Fruit fly (Drosophila melanogaster) whole organism, wandering third instar larva: ENCODE data around the gene CG32694.

Experiments
- Abd-B ChIP-seq: fragments of >200 bp; optimal IDR thresholded peaks from 2 replicates; lab custom pipeline; 2017; ENCODE audit warnings: missing biosample characterization, missing genetic modification characterization
- CG32264 ChIP-seq: fragments of 200-800 bp; sonication (Bioruptor generic); optimal IDR thresholded peaks from 2 replicates; lab custom pipeline; 2016; ENCODE audit warnings: missing biosample characterization, missing genetic modification characterization
- CG9705 ChIP-seq: fragments of 200-800 bp; sonication (Bioruptor generic); optimal IDR thresholded peaks from 2 replicates; lab custom pipeline; 2018; ENCODE audit warnings: missing biosample characterization, mild to moderate bottlenecking, missing genetic modification characterization
- CrebA ChIP-seq: fragments of 200-800 bp; sonication (Bioruptor generic); optimal IDR thresholded peaks from 2 replicates; lab custom pipeline; 2016; ENCODE audit warnings: missing biosample characterization, mild to moderate bottlenecking, missing genetic modification characterization, borderline replicate concordance
- Dfd ChIP-seq: fragments of >200 bp; optimal IDR thresholded peaks from 2 replicates; lab custom pipeline; 2017; ENCODE audit warnings: missing biosample characterization, missing genetic modification characterization
- Dif ChIP-seq: fragments of 200-275, 200-300 bp; sonication (Bioruptor generic); optimal IDR thresholded peaks from 2 replicates; lab custom pipeline; 2018; ENCODE audit warnings: missing biosample characterization, missing genetic modification characterization; ENCODE audit not compliant: partially characterized antibody
- GATAd ChIP-seq: sonication (Bioruptor generic); optimal IDR thresholded peaks from 2 replicates; lab custom pipeline; 2016; ENCODE audit warnings: missing biosample characterization, missing genetic modification characterization
- Hnf4 ChIP-seq: fragments of 200-800 bp; sonication (Bioruptor generic); optimal IDR thresholded peaks from 2 replicates; lab custom pipeline; 2016; ENCODE audit warnings: missing biosample characterization, mild to moderate bottlenecking, missing genetic modification characterization
- Hr78 ChIP-seq: fragments of >200 bp; optimal IDR thresholded peaks from 2 replicates; lab custom pipeline; 2017; ENCODE audit warnings: missing biosample characterization, missing genetic modification characterization
- Hr83 ChIP-seq: fragments of 200-300 bp; sonication (Bioruptor generic); optimal IDR thresholded peaks from 2 replicates; lab custom pipeline; 2016; ENCODE audit warnings: missing biosample characterization, mild to moderate bottlenecking, missing genetic modification characterization, moderate library complexity; ENCODE audit not compliant: poor library complexity, severe bottlenecking
- Jra ChIP-seq: sonication (Bioruptor generic); optimal IDR thresholded peaks from 2 replicates; lab custom pipeline; 2016; ENCODE audit warnings: missing biosample characterization, missing genetic modification characterization
- Mio ChIP-seq: sonication (Bioruptor generic); optimal IDR thresholded peaks from 2 replicates; lab custom pipeline; 2016; ENCODE audit warnings: missing biosample characterization, missing genetic modification characterization
- OdsH ChIP-seq: fragments of 200-800 bp; sonication (Bioruptor generic); optimal IDR thresholded peaks from 2 replicates; lab custom pipeline; 2016; ENCODE audit warnings: missing biosample characterization, mild to moderate bottlenecking, missing genetic modification characterization
- Rel ChIP-seq, 2 experiments: fragments of 200-800 bp; sonication (Bioruptor generic) in 1 of 2; optimal IDR thresholded peaks; 2 replicates in 1 of 2; 3 replicates in 1 of 2; lab custom pipeline; 2016 to 2019; ENCODE audit warnings: mild to moderate bottlenecking in 2 of 2, missing biosample characterization in 2 of 2, missing genetic modification characterization in 2 of 2, moderate library complexity in 1 of 2
- Sp1 ChIP-seq: fragments of 200-800 bp; sonication (Bioruptor generic); optimal IDR thresholded peaks from 3 replicates; lab custom pipeline; 2019; ENCODE audit warnings: missing biosample characterization, mild to moderate bottlenecking, missing genetic modification characterization, moderate library complexity
- Vsx2 ChIP-seq: fragments of 200-300, 225-300 bp; sonication (Bioruptor generic); optimal IDR thresholded peaks from 2 replicates; lab custom pipeline; 2018; ENCODE audit warnings: missing biosample characterization, missing genetic modification characterization; ENCODE audit not compliant: partially characterized antibody
- brk ChIP-seq: fragments of 200-800 bp; sonication (Bioruptor generic); optimal IDR thresholded peaks from 2 replicates; lab custom pipeline; 2016; ENCODE audit warnings: missing biosample characterization, mild to moderate bottlenecking, missing genetic modification characterization
- dl ChIP-seq, 2 experiments: fragments of 175-275, 200-275 bp in 1 of 2; fragments of 200-275 bp in 1 of 2; sonication (Bioruptor generic); optimal IDR thresholded peaks; lab custom pipeline; 2018; ENCODE audit warnings: mild to moderate bottlenecking in 2 of 2, missing biosample characterization in 2 of 2, missing genetic modification characterization in 2 of 2, moderate library complexity in 2 of 2; ENCODE audit not compliant: partially characterized antibody in 2 of 2, insufficient read depth in 1 of 2
- dmrt93B ChIP-seq: fragments of 200-800 bp; sonication (Bioruptor generic); optimal IDR thresholded peaks from 2 replicates; lab custom pipeline; 2018; ENCODE audit warnings: missing biosample characterization, mild to moderate bottlenecking, missing genetic modification characterization
- dsf ChIP-seq: sonication (Bioruptor generic); optimal IDR thresholded peaks from 2 replicates; lab custom pipeline; 2016; ENCODE audit warnings: missing biosample characterization, missing genetic modification characterization, borderline replicate concordance
- ey ChIP-seq: fragments of 200-800 bp; sonication (Bioruptor generic); optimal IDR thresholded peaks from 2 replicates; lab custom pipeline; 2016; ENCODE audit warnings: missing biosample characterization, missing genetic modification characterization
- foxo ChIP-seq, 2 experiments: fragments of 200-800 bp; sonication (Bioruptor generic); optimal IDR thresholded peaks; 2 replicates in 1 of 2; 3 replicates in 1 of 2; lab custom pipeline; 2016 to 2017; ENCODE audit warnings: missing biosample characterization in 2 of 2, missing genetic modification characterization in 2 of 2
- fru ChIP-seq: fragments of 200-800 bp; sonication (Bioruptor generic); optimal IDR thresholded peaks from 3 replicates; lab custom pipeline; 2016; ENCODE audit warnings: missing biosample characterization, mild to moderate bottlenecking, missing genetic modification characterization
- h ChIP-seq: fragments of 200-800 bp; sonication (Bioruptor generic); optimal IDR thresholded peaks from 3 replicates; lab custom pipeline; 2016; ENCODE audit warnings: missing biosample characterization, mild to moderate bottlenecking, missing genetic modification characterization
- jim ChIP-seq: fragments of 175-275, 200-325 bp; sonication (Bioruptor generic); optimal IDR thresholded peaks from 2 replicates; lab custom pipeline; 2016; ENCODE audit warnings: missing biosample characterization, mild to moderate bottlenecking, missing genetic modification characterization
- lola ChIP-seq: fragments of >200 bp; optimal IDR thresholded peaks from 2 replicates; lab custom pipeline; 2017; ENCODE audit warnings: missing biosample characterization, missing genetic modification characterization
- pan ChIP-seq: fragments of >200 bp; optimal IDR thresholded peaks from 2 replicates; lab custom pipeline; 2017
- psq ChIP-seq: fragments of 200-800 bp; sonication (Bioruptor generic); optimal IDR thresholded peaks from 3 replicates; lab custom pipeline; 2017; ENCODE audit warnings: missing biosample characterization, mild to moderate bottlenecking, missing genetic modification characterization, moderate library complexity
- rgr ChIP-seq: fragments of 200-800 bp; sonication (Bioruptor generic); optimal IDR thresholded peaks from 3 replicates; lab custom pipeline; 2016; ENCODE audit warnings: missing biosample characterization, mild to moderate bottlenecking, missing genetic modification characterization
- sage ChIP-seq: fragments of 200-800 bp; sonication (Bioruptor generic); optimal IDR thresholded peaks from 2 replicates; lab custom pipeline; 2016; ENCODE audit warnings: missing biosample characterization, mild to moderate bottlenecking, missing genetic modification characterization
- tai ChIP-seq: sonication (Bioruptor generic); optimal IDR thresholded peaks from 2 replicates; lab custom pipeline; 2016; ENCODE audit warnings: missing biosample characterization, missing genetic modification characterization
- usp ChIP-seq: fragments of >200 bp; optimal IDR thresholded peaks from 2 replicates; lab custom pipeline; 2017; ENCODE audit warnings: missing biosample characterization, missing genetic modification characterization
- woc ChIP-seq: sonication (Bioruptor generic); optimal IDR thresholded peaks from 2 replicates; lab custom pipeline; 2016; ENCODE audit warnings: missing biosample characterization, mild to moderate bottlenecking, missing genetic modification characterization

CG32694 gene

dm6 chrX:9980464-9980863, 9.0 kb upstream of the CG32694 start, which contains the start of gene CG15252:
Gene CG15252, minus strand, starts transcription at chrX:9980564.
- no peak for TF ChIP-seq dsf (GFP tag; lab: Kevin White, UChicago)
- TF ChIP-seq tai, result no peak
- no peak for TF ChIP-seq usp
- no peak for TF ChIP-seq rgr (GFP tag; lab: Kevin White, UChicago)
- TF ChIP-seq Rel (GFP tag; optimal IDR thresholded peaks at IDR 0.05; lab: Kevin White, UChicago), result no peak
- TF ChIP-seq Rel (tag; optimal IDR thresholded peaks at IDR 0.05; lab: Kevin White, UChicago), result no peak
- TF ChIP-seq Jra (GFP tag; lab: Kevin White, UChicago), result no peak
- no peak for TF ChIP-seq OdsH
- TF ChIP-seq Hr78 (GFP tag; lab: Kevin White, UChicago), result no peak
- no peak for TF ChIP-seq Hr83
- no peak for TF ChIP-seq h
- TF ChIP-seq Mio (GFP tag; lab: Kevin White, UChicago), result no peak
- TF ChIP-seq CrebA (GFP tag; lab: Kevin White, UChicago), result no peak

- no peak for TF ChIP-seq ey
- TF ChIP-seq sage (GFP tag; lab: Kevin White, UChicago), result no peak
- TF ChIP-seq Hnf4, result no peak
- TF ChIP-seq OdsH, result no peak
- no peak for TF ChIP-seq jim
- no peak for TF ChIP-seq dl (GFP tag; optimal IDR thresholded peaks at IDR 0.05; lab: Kevin White, UChicago; ENCODE audit: insufficient read depth in 1 of 2, partially characterized antibody in 2 of 2)
- TF ChIP-seq pan, result no peak
- TF ChIP-seq Vsx2, result no peak
These were observed 2.0 kb upstream of the CG32694 start for dm6 chrX:9987361-9988087.

dm6 chrX:9991013-9991412, 1.5 kb downstream of the CG32694 start:
- TF ChIP-seq lola (GFP tag; lab: Kevin White, UChicago) (no peak), psq (peak; percentile 66), brk (GFP tag; lab: Kevin White, UChicago) (no peak)

DNA sequence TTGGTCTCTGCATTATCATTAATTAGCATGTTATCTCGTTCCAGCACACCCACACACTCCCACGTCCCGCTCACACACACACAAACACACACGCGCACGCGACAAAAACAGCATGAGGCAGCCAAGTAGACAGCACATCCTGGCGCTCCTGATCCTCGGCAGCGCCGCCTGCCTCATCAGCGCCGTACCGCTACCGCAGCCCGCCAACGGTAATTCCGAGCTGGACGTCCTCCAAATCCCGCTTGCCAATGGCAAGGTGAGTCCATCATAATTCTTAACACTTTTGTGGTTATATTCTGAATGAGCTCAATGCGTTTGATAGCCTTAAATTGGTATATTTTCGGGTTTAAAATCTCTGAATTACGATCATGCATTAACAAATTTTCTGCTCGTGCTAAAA, 3.4 kb downstream of the CG32694 start:
- TF ChIP-seq GATAd (GFP tag; lab: Kevin White, UChicago) (no peak), psq (no peak), CG32264 (no peak), Jra (GFP tag; lab: Kevin White, UChicago) (no peak), Hr83 (no peak), dmrt93B (GFP tag; lab: Kevin White, UChicago) (no peak), Hr78 (GFP tag; lab: Kevin White, UChicago) (no peak), Sp1 (GFP tag; lab: Kevin White, UChicago) (no peak), h (no peak), Dfd (GFP tag; lab: Kevin White, UChicago) (no peak), OdsH (no peak), dl (GFP tag; optimal IDR thresholded peaks at IDR 0.05; lab: Kevin White, UChicago; ENCODE audit: insufficient read depth in 1 of 2, partially characterized antibody in 2 of 2) (no peak), foxo (GFP tag; optimal IDR thresholded peaks at IDR 0.05; lab: Kevin White, UChicago) (no peak)

dm6 chrX:9993427-9994218, 4.1 kb downstream of the CG32694 start:
- peak; percentile 43 for TF ChIP-seq h
- peak in 1 of 2 experiments; percentile 32 for TF ChIP-seq foxo (GFP tag; optimal IDR thresholded peaks at IDR 0.05; lab: Kevin White, UChicago)
- TF ChIP-seq fru (GFP tag; lab: Kevin White, UChicago), result no peak
- peak; percentile 10 for TF ChIP-seq Dif
- no peak for TF ChIP-seq dl (GFP tag; optimal IDR thresholded peaks at IDR 0.05; lab: Kevin White, UChicago; ENCODE audit: insufficient read depth in 1 of 2, partially characterized antibody in 2 of 2)
- no peak for TF ChIP-seq Rel (GFP tag; optimal IDR thresholded peaks at IDR 0.05; lab: Kevin White, UChicago)
- TF ChIP-seq Rel (tag; optimal IDR thresholded peaks at IDR 0.05; lab: Kevin White, UChicago), result no peak
- TF ChIP-seq woc (GFP tag; lab: Kevin White, UChicago), result peak; percentile 30
- TF ChIP-seq jim, result no peak
- TF ChIP-seq dmrt93B (GFP tag; lab: Kevin White, UChicago), result peak; percentile 9
- peak; percentile 4 for TF ChIP-seq Vsx2
- TF ChIP-seq CG9705 (GFP tag; lab: Kevin White, UChicago), result no peak
- no peak for TF ChIP-seq OdsH
- no peak for TF ChIP-seq Abd-B (GFP tag; lab: Kevin White, UChicago)
